Fruit fly (Drosophila melanogaster) S2 (cell line): ENCODE results near the gene CG9673.

Source experiments
- CG8478 ChIP-seq: fragments of >200 bp; optimal IDR thresholded peaks from 2 replicates; lab custom pipeline; 2018
- CTCF ChIP-seq, 2 experiments: fragments of >200 bp; optimal IDR thresholded peaks; 2 replicates each; lab custom pipeline; 2018

DNA sequence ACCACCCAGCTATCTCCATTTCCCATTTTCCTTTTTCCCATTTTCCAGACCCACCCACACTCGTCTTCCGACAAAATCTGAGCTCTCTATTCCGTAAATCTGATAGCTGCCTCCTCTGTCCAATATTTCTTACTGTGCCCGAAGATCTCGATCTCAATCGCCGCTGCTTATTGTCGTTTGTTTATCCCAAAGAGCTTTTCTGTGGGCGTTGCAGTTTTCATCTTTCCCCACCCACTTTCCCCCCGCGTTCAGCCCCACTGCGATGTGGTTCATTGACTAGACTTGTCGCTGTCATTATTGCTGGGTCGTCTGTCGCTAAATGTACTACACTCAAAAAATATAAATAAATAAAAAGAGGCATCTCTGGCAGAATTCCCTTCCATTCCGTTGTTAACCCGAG lies 14.3 kb downstream of the CG9673 start:
- no peak for TF ChIP-seq CTCF (optimal IDR thresholded peaks at IDR 0.05; lab: Kevin White, UChicago)
- no peak for TF ChIP-seq CG8478 (lab: Kevin White, UChicago)
